Worm (Caenorhabditis elegans) whole organism, L3 larva: ENCODE data around the gene tbc-17.

Source experiments
- nhr-28 ChIP-seq: fragments of 150-350 bp; optimal IDR thresholded peaks from 2 replicates; lab custom pipeline; 2014; ENCODE audit warnings: missing biosample characterization, missing genetic modification characterization
- ztf-11 ChIP-seq: fragments of 150-350 bp; optimal IDR thresholded peaks from 2 replicates; lab custom pipeline; 2014; ENCODE audit warnings: missing biosample characterization, missing genetic modification characterization

ce11 chrII:12668874-12669273 lies 25.3 kb upstream of the tbc-17 start:
- TF ChIP-seq ztf-11 (tag; lab: Kevin White, UChicago) (no peak), nhr-28 (tag; lab: Kevin White, UChicago) (no peak)
